Worm (Caenorhabditis elegans): Measurements from ENCODE around the gene C24A8.6.

DNA sequence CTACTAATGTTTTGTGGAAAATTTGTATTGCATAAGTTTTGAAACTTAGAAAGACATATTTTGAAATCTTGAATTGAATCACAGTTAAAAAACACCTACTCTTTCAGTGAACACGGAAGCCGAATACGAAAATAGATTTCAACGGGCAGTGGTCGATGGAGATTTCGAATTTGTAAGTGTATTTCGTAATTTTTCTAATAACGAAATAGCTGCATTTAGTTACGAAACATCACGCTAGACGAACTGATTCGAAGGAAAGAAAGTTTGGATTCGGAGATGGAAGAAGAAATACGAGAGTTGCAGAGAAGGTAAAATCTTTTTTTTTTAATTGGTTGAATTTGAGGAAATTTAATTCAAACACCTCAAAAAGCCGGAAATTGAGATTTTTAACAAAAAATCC is 10.5 kb upstream of the C24A8.6 start:
- TF ChIP-seq fos-1 (tag; optimal IDR thresholded peaks at IDR 0.05) = no peak
- no peak for TF ChIP-seq ztf-11 (tag; optimal IDR thresholded peaks at IDR 0.05)
- no peak for TF ChIP-seq nhr-237 (tag; optimal IDR thresholded peaks at IDR 0.05)
- TF ChIP-seq ceh-9 (tag; optimal IDR thresholded peaks at IDR 0.05) = no peak
- TF ChIP-seq fkh-10 (GFP tag; optimal IDR thresholded peaks at IDR 0.05) = no peak
- no peak for TF ChIP-seq nhr-76 (tag; optimal IDR thresholded peaks at IDR 0.05)
- no peak for TF ChIP-seq aly-2 (tag; optimal IDR thresholded peaks at IDR 0.05)
